Worm (Caenorhabditis elegans): ENCODE results near the gene lad-2.

- no peak for TF ChIP-seq lin-13 (GFP tag; optimal IDR thresholded peaks at IDR 0.05)
- TF ChIP-seq unc-62 (GFP tag; optimal IDR thresholded peaks at IDR 0.05): no peak
- no peak for TF ChIP-seq lsy-2 (tag; optimal IDR thresholded peaks at IDR 0.05)
- no peak for TF ChIP-seq elt-1 (tag; optimal IDR thresholded peaks at IDR 0.05)
- no peak for TF ChIP-seq aly-2 (tag; optimal IDR thresholded peaks at IDR 0.05)
- no peak for TF ChIP-seq mab-5 (tag; optimal IDR thresholded peaks at IDR 0.05)
- no peak for TF ChIP-seq lin-11 (tag; optimal IDR thresholded peaks at IDR 0.05)
- TF ChIP-seq nhr-237 (tag; optimal IDR thresholded peaks at IDR 0.05): no peak
- TF ChIP-seq ztf-4 (tag; optimal IDR thresholded peaks at IDR 0.05): no peak
Measured at ce11 chrIV:2969399-2969990, 8.8 kb downstream of the lad-2 start, which contains the start of gene Y54G2A.57.

All from whole organism, L2 larva.